Worm (Caenorhabditis elegans) whole organism, L1 larva: Measurements from ENCODE around the gene F09C8.1.
A peak's percentile ranks its signal among the peaks of the same experiment; 100 is the strongest.

Experiments used
- Y116A8C.19 ChIP-seq: sonication (generic microtip); optimal IDR thresholded peaks from 2 replicates; lab custom pipeline; 2016; ENCODE audit warnings: missing compliant biosample characterization, missing genetic modification characterization, borderline replicate concordance
- alr-1 ChIP-seq: fragments of 200-800 bp; sonication (Bioruptor generic); optimal IDR thresholded peaks from 2 replicates; lab custom pipeline; 2018; ENCODE audit warnings: borderline replicate concordance, mild to moderate bottlenecking, missing genetic modification characterization, missing compliant biosample characterization
- aly-2 ChIP-seq: fragments of 150-350 bp; optimal IDR thresholded peaks from 2 replicates; lab custom pipeline; 2014; ENCODE audit warnings: missing biosample characterization, missing genetic modification characterization
- blmp-1 ChIP-seq: fragments of 150-350 bp; optimal IDR thresholded peaks from 2 replicates; lab custom pipeline; 2014; ENCODE audit warnings: missing biosample characterization, missing genetic modification characterization
- ceh-63 ChIP-seq: fragments of 200-800 bp; sonication (Bioruptor generic); optimal IDR thresholded peaks from 2 replicates; lab custom pipeline; 2018; ENCODE audit warnings: mild to moderate bottlenecking, missing genetic modification characterization, missing compliant biosample characterization
- ceh-8 ChIP-seq: fragments of 200-800 bp; sonication (Bioruptor generic); optimal IDR thresholded peaks from 2 replicates; lab custom pipeline; 2018; ENCODE audit warnings: mild to moderate bottlenecking, missing genetic modification characterization, moderate library complexity, missing compliant biosample characterization
- ceh-82 ChIP-seq, 3 experiments: fragments of 150-350 bp in 1 of 3; sonication (generic microtip) in 2 of 3; optimal IDR thresholded peaks; 2 replicates each; lab custom pipeline; 2014 to 2017; ENCODE audit warnings: missing biosample characterization in 3 of 3, missing genetic modification characterization in 3 of 3
- ceh-90 ChIP-seq: sonication (generic microtip); optimal IDR thresholded peaks from 2 replicates; lab custom pipeline; 2016; ENCODE audit warnings: missing genetic modification characterization, missing compliant biosample characterization
- dpl-1 ChIP-seq, 3 experiments: fragments of 150-350 bp in 2 of 3; sonication (generic microtip) in 1 of 3; optimal IDR thresholded peaks; 2 replicates each; lab custom pipeline; 2014 to 2017; ENCODE audit warnings: missing biosample characterization in 3 of 3, missing genetic modification characterization in 3 of 3, missing genetic modification reagents in 3 of 3
- dsc-1 ChIP-seq: sonication (generic microtip); optimal IDR thresholded peaks from 2 replicates; lab custom pipeline; 2016; ENCODE audit warnings: mild to moderate bottlenecking, missing genetic modification characterization, missing compliant biosample characterization
- egl-27 ChIP-seq, 2 experiments: fragments of 150-350 bp in 1 of 2; sonication (generic microtip); optimal IDR thresholded peaks; 3 replicates each; lab custom pipeline; 2017 to 2018; ENCODE audit warnings: missing biosample characterization in 2 of 2, missing genetic modification characterization in 2 of 2, missing genetic modification reagents in 2 of 2
- elt-2 ChIP-seq: sonication (generic microtip); optimal IDR thresholded peaks from 2 replicates; lab custom pipeline; 2016; ENCODE audit warnings: missing genetic modification characterization, mild to moderate bottlenecking, inconsistent platforms, missing compliant biosample characterization, missing genetic modification reagents
- ets-5 ChIP-seq: fragments of 200-800 bp; sonication (Bioruptor generic); IDR thresholded peaks from 2 replicates; pipeline ENCODE4 v1.3.6; 2022; ENCODE audit warnings: missing genetic modification characterization, missing compliant biosample characterization
- fkh-4 ChIP-seq: sonication (generic microtip); optimal IDR thresholded peaks from 2 replicates; lab custom pipeline; 2016; ENCODE audit warnings: missing compliant biosample characterization, missing genetic modification characterization, borderline replicate concordance
- fkh-8 ChIP-seq: sonication (generic microtip); optimal IDR thresholded peaks from 2 replicates; lab custom pipeline; 2016; ENCODE audit warnings: mild to moderate bottlenecking, missing genetic modification characterization, missing compliant biosample characterization
- grh-1 ChIP-seq: fragments of 200-800 bp; sonication (Bioruptor generic); IDR thresholded peaks from 2 replicates; pipeline ENCODE4 v1.3.6; 2022; ENCODE audit warnings: missing genetic modification reagents, missing genetic modification characterization, missing compliant biosample characterization
- hlh-17 ChIP-seq: fragments of 200-800 bp; sonication (Bioruptor generic); optimal IDR thresholded peaks from 2 replicates; lab custom pipeline; 2018; ENCODE audit warnings: missing genetic modification characterization, mild to moderate bottlenecking, missing compliant biosample characterization, moderate library complexity, borderline replicate concordance
- lin-35 ChIP-seq, 2 experiments: fragments of 150-350 bp; optimal IDR thresholded peaks; 2 replicates each; lab custom pipeline; 2014; ENCODE audit warnings: missing biosample characterization in 2 of 2, missing genetic modification characterization in 2 of 2, missing genetic modification reagents in 2 of 2
- lsy-2 ChIP-seq, 2 experiments: fragments of 150-350 bp; optimal IDR thresholded peaks; 2 replicates each; lab custom pipeline; 2014; ENCODE audit warnings: missing biosample characterization in 2 of 2, missing genetic modification characterization in 2 of 2
- mab-9 ChIP-seq: fragments of 200-800 bp; sonication (Bioruptor generic); IDR thresholded peaks from 2 replicates; pipeline ENCODE4 v1.3.6; 2022; ENCODE audit warnings: missing genetic modification reagents, missing genetic modification characterization, missing compliant biosample characterization
- nhr-11 ChIP-seq: fragments of 150-350 bp; optimal IDR thresholded peaks from 2 replicates; lab custom pipeline; 2014; ENCODE audit warnings: missing biosample characterization, missing genetic modification characterization
- nhr-12 ChIP-seq: sonication (generic microtip); optimal IDR thresholded peaks from 2 replicates; lab custom pipeline; 2017; ENCODE audit warnings: missing biosample characterization, missing genetic modification characterization
- nhr-237 ChIP-seq: fragments of 150-350 bp; optimal IDR thresholded peaks from 2 replicates; lab custom pipeline; 2014; ENCODE audit warnings: missing biosample characterization, missing genetic modification characterization
- nhr-71 ChIP-seq: sonication (generic microtip); optimal IDR thresholded peaks from 2 replicates; lab custom pipeline; 2016; ENCODE audit warnings: mild to moderate bottlenecking, missing genetic modification characterization, moderate library complexity, missing compliant biosample characterization
- nhr-76 ChIP-seq: sonication (generic microtip); optimal IDR thresholded peaks from 2 replicates; lab custom pipeline; 2017; ENCODE audit warnings: missing biosample characterization, missing genetic modification characterization
- nhr-77 ChIP-seq: fragments of 150-350 bp; optimal IDR thresholded peaks from 2 replicates; lab custom pipeline; 2014; ENCODE audit warnings: missing biosample characterization, missing genetic modification characterization
- nhr-85 ChIP-seq: sonication (generic microtip); peaks from one replicate; lab custom pipeline; 2016; ENCODE audit warnings: missing genetic modification characterization, inconsistent platforms, missing compliant biosample characterization
- pag-3 ChIP-seq: sonication (generic microtip); optimal IDR thresholded peaks from 2 replicates; lab custom pipeline; 2017; ENCODE audit warnings: missing genetic modification characterization, mild to moderate bottlenecking, missing compliant biosample characterization, antibody characterized with exemption, borderline replicate concordance; ENCODE audit not compliant: insufficient read depth
- snpc-4 ChIP-seq: fragments of 150-350 bp; optimal IDR thresholded peaks from 2 replicates; lab custom pipeline; 2014; ENCODE audit warnings: missing biosample characterization, missing genetic modification characterization
- snu-23 ChIP-seq: sonication (generic microtip); optimal IDR thresholded peaks from 2 replicates; lab custom pipeline; 2016; ENCODE audit warnings: missing genetic modification characterization, missing compliant biosample characterization
- swsn-7 ChIP-seq: sonication (generic microtip); optimal IDR thresholded peaks from 2 replicates; lab custom pipeline; 2016; ENCODE audit warnings: missing genetic modification characterization, missing compliant biosample characterization
- unc-62 ChIP-seq: fragments of 150-350 bp; optimal IDR thresholded peaks from 2 replicates; lab custom pipeline; 2014; ENCODE audit warnings: missing biosample characterization, missing genetic modification reagents, missing genetic modification characterization
- unc-98 ChIP-seq: fragments of 200-800 bp; sonication (Bioruptor generic); IDR thresholded peaks from 2 replicates; pipeline ENCODE4 v1.3.6; 2022; ENCODE audit warnings: missing genetic modification characterization, missing compliant biosample characterization
- xbp-1 ChIP-seq: sonication (generic microtip); optimal IDR thresholded peaks from 2 replicates; lab custom pipeline; 2016; ENCODE audit warnings: missing genetic modification characterization, missing compliant biosample characterization
- zip-4 ChIP-seq: fragments of 200-800 bp; sonication (Bioruptor generic); optimal IDR thresholded peaks from 2 replicates; lab custom pipeline; 2018; ENCODE audit warnings: mild to moderate bottlenecking, missing genetic modification characterization, moderate library complexity, missing compliant biosample characterization

The F09C8.1 gene

DNA sequence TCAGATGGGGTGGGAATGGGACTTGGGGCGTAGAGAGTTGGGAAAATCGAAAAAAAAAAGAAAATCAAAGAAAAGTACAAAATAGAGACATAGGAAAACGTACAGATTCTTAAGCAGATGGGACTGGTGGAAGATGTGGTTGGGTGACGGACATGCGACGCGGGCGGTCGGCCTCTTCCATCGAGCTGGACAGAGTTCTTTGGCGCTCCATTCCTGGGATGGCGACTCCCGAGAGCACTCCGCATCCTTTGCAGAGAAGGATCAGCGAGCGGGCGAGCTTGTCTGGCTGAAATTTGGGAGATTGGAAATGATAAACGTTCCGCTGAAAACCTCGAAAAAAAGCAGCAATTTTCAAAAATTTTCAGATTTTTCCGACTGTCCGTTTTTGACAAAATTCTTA, 39.0 kb downstream of the F09C8.1 start:
- TF ChIP-seq egl-27 (tag; optimal IDR thresholded peaks at IDR 0.05; lab: Kevin White, UChicago) (no peak), unc-62 (GFP tag; lab: Kevin White, UChicago) (no peak), snpc-4 (tag; lab: Kevin White, UChicago) (no peak), ets-5 (GFP tag; lab: Robert Waterston, UW) (no peak), unc-98 (GFP tag; lab: Robert Waterston, UW) (no peak), fkh-8 (no peak), nhr-77 (tag; lab: Kevin White, UChicago) (no peak), grh-1 (GFP tag; lab: Robert Waterston, UW) (no peak), nhr-237 (tag; lab: Kevin White, UChicago) (no peak), nhr-11 (no peak), dsc-1 (no peak)

DNA sequence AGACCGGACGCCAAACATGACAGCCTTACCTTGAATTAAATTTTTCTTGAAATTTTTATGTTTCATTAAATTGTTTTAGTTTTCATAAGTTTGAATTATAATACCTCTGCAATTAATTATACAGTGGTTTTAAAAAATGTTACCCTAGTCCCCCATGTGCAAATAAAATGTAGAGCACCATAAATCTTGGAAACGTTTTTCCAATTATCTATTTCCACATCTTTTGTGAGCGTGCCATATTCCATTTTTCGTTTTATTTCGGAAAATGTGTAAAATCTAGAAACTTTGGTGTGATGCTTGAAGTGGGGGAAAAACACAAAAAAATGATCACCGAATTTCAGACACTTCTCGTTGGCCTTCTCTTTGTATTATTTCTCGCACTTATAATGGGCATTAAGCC, 40.7 kb downstream of the F09C8.1 start:
- no peak for TF ChIP-seq nhr-85 (tag; lab: Kevin White, UChicago)
- no peak for TF ChIP-seq swsn-7 (tag; lab: Kevin White, UChicago)
- TF ChIP-seq nhr-76 (tag; lab: Kevin White, UChicago), result no peak
- TF ChIP-seq xbp-1 (tag; lab: Kevin White, UChicago), result no peak
- TF ChIP-seq dsc-1, result peak; percentile 80
- TF ChIP-seq fkh-4 (tag; lab: Kevin White, UChicago), result peak; percentile 75
- no peak for TF ChIP-seq nhr-77 (tag; lab: Kevin White, UChicago)
- no peak for TF ChIP-seq nhr-12 (tag; lab: Kevin White, UChicago)
- TF ChIP-seq dpl-1 (GFP tag; optimal IDR thresholded peaks at IDR 0.05; lab: Kevin White, UChicago), result no peak
- no peak for TF ChIP-seq ceh-90 (tag; lab: Kevin White, UChicago)
- no peak for TF ChIP-seq ceh-8 (GFP tag; lab: Kevin White, UChicago)
- no peak for TF ChIP-seq blmp-1 (tag; lab: Kevin White, UChicago)
- no peak for TF ChIP-seq pag-3
- TF ChIP-seq mab-9, result no peak
- no peak for TF ChIP-seq elt-2 (tag; lab: Kevin White, UChicago)
- no peak for TF ChIP-seq snu-23
- TF ChIP-seq alr-1 (tag; lab: Kevin White, UChicago), result no peak

DNA sequence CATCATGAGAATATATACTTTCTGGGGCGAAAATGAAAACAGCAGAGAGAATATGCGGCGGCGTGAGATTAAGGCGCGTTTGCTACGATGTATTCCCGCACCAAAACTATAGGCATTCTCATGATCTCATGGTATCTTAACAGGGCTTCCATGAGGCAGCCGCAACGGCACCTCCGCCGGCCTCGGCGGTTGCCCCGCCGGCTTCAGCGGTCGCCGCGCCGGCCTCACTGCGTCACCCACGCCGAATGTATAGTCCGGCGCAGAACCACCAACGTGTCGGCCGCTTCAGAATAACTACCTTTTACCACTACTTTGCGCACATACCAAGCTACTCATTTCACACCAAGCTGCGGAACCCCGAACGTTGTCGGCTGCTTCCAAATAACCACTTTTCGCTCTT, 45.7 kb downstream of the F09C8.1 start:
- no peak for TF ChIP-seq alr-1 (tag; lab: Kevin White, UChicago)
- TF ChIP-seq aly-2 (tag; lab: Kevin White, UChicago), result no peak
- TF ChIP-seq ceh-63, result no peak
- TF ChIP-seq lin-35 (GFP tag; optimal IDR thresholded peaks at IDR 0.05; lab: Kevin White, UChicago), result no peak
- TF ChIP-seq zip-4 (GFP tag; lab: Kevin White, UChicago), result no peak
- no peak for TF ChIP-seq Y116A8C.19

DNA sequence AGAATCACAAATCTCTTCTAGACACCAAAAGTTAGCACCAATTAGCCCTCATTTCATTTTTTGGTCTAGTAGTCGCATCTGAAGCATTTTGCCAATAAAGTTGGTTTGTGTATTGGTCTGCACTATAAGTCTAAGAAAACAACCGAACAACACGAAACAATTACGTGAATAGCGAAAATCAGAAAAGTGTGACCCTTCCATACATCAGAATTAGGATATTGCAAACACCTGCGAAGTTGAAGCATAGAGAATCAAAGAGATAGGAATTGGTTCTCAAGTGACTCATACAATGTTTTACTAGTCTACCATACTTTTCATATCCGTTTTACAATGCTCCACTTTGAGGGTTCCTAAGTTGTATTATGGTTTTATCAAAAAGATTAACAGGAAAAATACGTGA, 46.1 kb downstream of the F09C8.1 start:
- no peak for TF ChIP-seq nhr-11
- TF ChIP-seq dsc-1, result peak; percentile 96
- no peak for TF ChIP-seq hlh-17 (GFP tag; lab: Kevin White, UChicago)
- TF ChIP-seq mab-9, result no peak
- no peak for TF ChIP-seq lsy-2 (tag; optimal IDR thresholded peaks at IDR 0.05; lab: Kevin White, UChicago)
- TF ChIP-seq ceh-82 (tag; optimal IDR thresholded peaks at IDR 0.05; lab: Kevin White, UChicago), result no peak
- no peak for TF ChIP-seq nhr-12 (tag; lab: Kevin White, UChicago)
- peak; percentile 11 for TF ChIP-seq nhr-71 (tag; lab: Kevin White, UChicago)
- peak; percentile 78 for TF ChIP-seq fkh-4 (tag; lab: Kevin White, UChicago)
- no peak for TF ChIP-seq ceh-63
